Worm (Caenorhabditis elegans) whole organism, late embryonic: ENCODE data around the gene dmsr-6.

Experiments
- F13H6.1 ChIP-seq: sonication (generic microtip); optimal IDR thresholded peaks from 2 replicates; lab custom pipeline; 2016; ENCODE audit warnings: missing genetic modification characterization, missing compliant biosample characterization
- K02D7.2 ChIP-seq: sonication (generic microtip); optimal IDR thresholded peaks from 2 replicates; lab custom pipeline; 2017; ENCODE audit warnings: mild to moderate bottlenecking, missing genetic modification characterization, missing compliant biosample characterization
- ahr-1 ChIP-seq: sonication (generic microtip); optimal IDR thresholded peaks from 2 replicates; lab custom pipeline; 2016; ENCODE audit warnings: missing genetic modification characterization, missing compliant biosample characterization
- ceh-18 ChIP-seq: sonication (generic microtip); optimal IDR thresholded peaks from 2 replicates; lab custom pipeline; 2016; ENCODE audit warnings: missing genetic modification characterization, missing compliant biosample characterization
- ceh-19 ChIP-seq: fragments of 200-800 bp; sonication (Bioruptor generic); optimal IDR thresholded peaks from 2 replicates; lab custom pipeline; 2018; ENCODE audit warnings: mild to moderate bottlenecking, missing genetic modification characterization, missing compliant biosample characterization
- ceh-2 ChIP-seq: sonication (generic microtip); optimal IDR thresholded peaks from 2 replicates; lab custom pipeline; 2016; ENCODE audit warnings: missing genotype, missing genetic modification characterization, missing compliant biosample characterization
- ceh-30 ChIP-seq: fragments of 150-350 bp; optimal IDR thresholded peaks from 2 replicates; lab custom pipeline; 2014; ENCODE audit warnings: missing biosample characterization, missing genetic modification characterization
- ceh-31 ChIP-seq: sonication (generic microtip); optimal IDR thresholded peaks from 2 replicates; lab custom pipeline; 2016; ENCODE audit warnings: missing genetic modification characterization, missing compliant biosample characterization
- ceh-34 ChIP-seq: sonication (generic microtip); optimal IDR thresholded peaks from 2 replicates; lab custom pipeline; 2016; ENCODE audit warnings: mild to moderate bottlenecking, missing genetic modification characterization, missing compliant biosample characterization
- dve-1 ChIP-seq: sonication (generic microtip); optimal IDR thresholded peaks from 2 replicates; lab custom pipeline; 2017; ENCODE audit warnings: antibody characterized with exemption, mild to moderate bottlenecking, missing genetic modification characterization, missing compliant biosample characterization
- elt-2 ChIP-seq: sonication (generic microtip); optimal IDR thresholded peaks from 2 replicates; lab custom pipeline; 2016; ENCODE audit warnings: missing genetic modification reagents, missing genetic modification characterization, missing compliant biosample characterization
- fkh-10 ChIP-seq: fragments of 150-350 bp; optimal IDR thresholded peaks from 2 replicates; lab custom pipeline; 2014; ENCODE audit warnings: missing biosample characterization, missing genetic modification reagents, missing genetic modification characterization
- hlh-30 ChIP-seq: sonication (generic microtip); optimal IDR thresholded peaks from 2 replicates; lab custom pipeline; 2017; ENCODE audit warnings: antibody characterized with exemption, missing genetic modification characterization, missing compliant biosample characterization; ENCODE audit not compliant: insufficient read depth
- hlh-8 ChIP-seq: sonication (generic microtip); optimal IDR thresholded peaks from 2 replicates; lab custom pipeline; 2016; ENCODE audit warnings: missing genotype, missing genetic modification characterization, missing compliant biosample characterization
- lim-6 ChIP-seq: sonication (generic microtip); optimal IDR thresholded peaks from 2 replicates; lab custom pipeline; 2016; ENCODE audit warnings: missing genetic modification characterization, missing compliant biosample characterization
- madf-2 ChIP-seq: sonication (generic microtip); optimal IDR thresholded peaks from 2 replicates; lab custom pipeline; 2017; ENCODE audit warnings: missing genetic modification characterization, missing compliant biosample characterization
- mec-3 ChIP-seq: sonication (generic microtip); optimal IDR thresholded peaks from 2 replicates; lab custom pipeline; 2016; ENCODE audit warnings: borderline replicate concordance, missing genetic modification characterization, missing compliant biosample characterization
- nfya-1 ChIP-seq: sonication (generic microtip); optimal IDR thresholded peaks from 2 replicates; lab custom pipeline; 2017; ENCODE audit warnings: missing genetic modification characterization, mild to moderate bottlenecking, missing compliant biosample characterization, antibody characterized with exemption, moderate library complexity
- nhr-11 ChIP-seq: fragments of 150-350 bp; optimal IDR thresholded peaks from 2 replicates; lab custom pipeline; 2014; ENCODE audit warnings: missing biosample characterization, missing genetic modification characterization
- odd-2 ChIP-seq: sonication (generic microtip); optimal IDR thresholded peaks from 2 replicates; lab custom pipeline; 2017; ENCODE audit warnings: antibody characterized with exemption, mild to moderate bottlenecking, missing genetic modification characterization, missing compliant biosample characterization
- pag-3 ChIP-seq: sonication (generic microtip); optimal IDR thresholded peaks from 2 replicates; lab custom pipeline; 2016; ENCODE audit warnings: missing compliant biosample characterization, missing genetic modification characterization, borderline replicate concordance
- pat-9 ChIP-seq: fragments of 200-800 bp; sonication (Bioruptor generic); optimal IDR thresholded peaks from 2 replicates; lab custom pipeline; 2018; ENCODE audit warnings: mild to moderate bottlenecking, missing genetic modification characterization, moderate library complexity, missing compliant biosample characterization
- pha-4 ChIP-seq: fragments of 150-350 bp; optimal IDR thresholded peaks from 2 replicates; lab custom pipeline; 2018; ENCODE audit warnings: missing biosample characterization, missing genetic modification reagents, missing genetic modification characterization
- pros-1 ChIP-seq: fragments of 150-350 bp; optimal IDR thresholded peaks from 2 replicates; lab custom pipeline; 2014; ENCODE audit warnings: missing biosample characterization, missing genetic modification reagents, missing genetic modification characterization
- rnt-1 ChIP-seq: sonication (generic microtip); optimal IDR thresholded peaks from 2 replicates; lab custom pipeline; 2016; ENCODE audit warnings: missing genetic modification characterization, missing compliant biosample characterization
- sox-2 ChIP-seq: fragments of 200-800 bp; sonication (Bioruptor generic); IDR thresholded peaks from 2 replicates; pipeline ENCODE4 v1.3.6; 2022; ENCODE audit warnings: missing genetic modification reagents, missing genetic modification characterization, missing compliant biosample characterization
- sox-4 ChIP-seq: sonication (generic microtip); optimal IDR thresholded peaks from 2 replicates; lab custom pipeline; 2017; ENCODE audit warnings: mild to moderate bottlenecking, missing genetic modification characterization, inconsistent platforms, missing compliant biosample characterization
- syd-9 ChIP-seq: sonication (generic microtip); optimal IDR thresholded peaks from 2 replicates; lab custom pipeline; 2016; ENCODE audit warnings: mild to moderate bottlenecking, missing genetic modification characterization, moderate library complexity, missing compliant biosample characterization
- tbx-2 ChIP-seq: sonication (generic microtip); optimal IDR thresholded peaks from 2 replicates; lab custom pipeline; 2016; ENCODE audit warnings: missing genetic modification characterization, missing compliant biosample characterization
- tbx-7 ChIP-seq: sonication (generic microtip); optimal IDR thresholded peaks from 2 replicates; lab custom pipeline; 2016; ENCODE audit warnings: missing genotype, missing genetic modification characterization, missing compliant biosample characterization
- unc-55 ChIP-seq: sonication (generic microtip); optimal IDR thresholded peaks from 2 replicates; lab custom pipeline; 2017; ENCODE audit warnings: missing biosample characterization, missing genetic modification reagents, missing genetic modification characterization
- zip-5 ChIP-seq: sonication (generic microtip); optimal IDR thresholded peaks from 2 replicates; lab custom pipeline; 2016; ENCODE audit warnings: missing genetic modification characterization, missing compliant biosample characterization

The dmsr-6 gene

DNA sequence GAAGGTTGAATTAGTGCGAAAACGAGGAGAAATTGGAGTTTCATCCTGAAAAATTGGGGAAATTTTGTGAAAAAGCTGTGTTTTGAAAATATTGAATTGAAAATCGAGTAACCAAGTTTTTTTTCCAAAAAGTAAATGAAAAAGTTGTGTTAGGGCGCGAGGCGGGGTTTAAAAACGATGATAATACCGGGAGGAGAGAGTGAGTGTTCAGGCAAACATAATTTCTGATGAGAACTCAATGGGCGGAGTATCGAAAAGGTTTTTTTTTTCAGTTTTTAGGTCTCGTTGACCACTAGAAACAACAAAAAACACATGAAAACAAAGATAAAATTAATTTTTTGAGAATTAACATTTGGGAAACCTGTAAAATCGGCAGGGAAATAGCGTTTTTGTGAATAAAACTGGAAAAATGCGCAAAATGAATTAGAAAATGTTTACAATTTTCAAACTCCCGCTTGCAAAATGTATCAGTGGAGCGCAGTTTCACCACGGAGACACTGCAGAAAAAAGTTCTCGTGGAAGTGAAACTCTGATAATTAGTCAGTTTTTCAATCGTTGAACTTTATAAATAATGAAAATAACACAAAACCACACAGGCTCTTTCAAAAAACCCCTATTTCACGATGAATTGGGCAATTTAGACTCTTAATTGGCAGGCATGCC lies 24.3 kb downstream of the dmsr-6 start, which contains the start of gene C13B4.1 (continued):
- TF ChIP-seq pha-4 (tag; lab: Kevin White, UChicago) = no peak
- no peak for TF ChIP-seq ceh-19 (GFP tag; lab: Kevin White, UChicago)
- no peak for TF ChIP-seq dve-1 (tag; lab: Kevin White, UChicago)
- no peak for TF ChIP-seq ceh-18 (tag; lab: Kevin White, UChicago)
- no peak for TF ChIP-seq unc-55 (GFP tag; lab: Kevin White, UChicago)
- no peak for TF ChIP-seq rnt-1 (tag; lab: Kevin White, UChicago)
- TF ChIP-seq F13H6.1 (tag; lab: Kevin White, UChicago) = no peak
- peak; percentile 9 for TF ChIP-seq zip-5
- no peak for TF ChIP-seq ceh-2 (tag; lab: Kevin White, UChicago)
- TF ChIP-seq mec-3 = no peak
- TF ChIP-seq tbx-7 (tag; lab: Kevin White, UChicago) = no peak
- no peak for TF ChIP-seq K02D7.2

DNA sequence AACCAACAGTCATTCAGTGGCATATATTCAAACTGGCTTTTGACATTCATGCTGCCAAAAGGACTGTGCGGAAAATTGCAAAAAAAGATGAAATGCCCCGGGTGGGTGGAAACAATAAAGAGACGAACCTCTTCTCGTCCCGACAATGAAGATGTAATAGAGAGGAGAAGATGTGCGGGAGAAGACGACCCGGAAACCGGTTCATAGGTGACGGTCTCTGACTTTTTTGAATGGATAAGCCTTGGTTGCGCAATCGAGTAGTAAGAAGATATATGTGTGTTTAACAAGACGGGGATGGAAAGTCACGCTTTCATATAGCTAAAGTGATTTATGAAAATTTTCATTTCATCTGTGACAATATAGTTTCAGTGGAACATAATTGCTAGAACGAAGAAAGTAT lies 25.3 kb downstream of the dmsr-6 start:
- no peak for TF ChIP-seq F13H6.1 (tag; lab: Kevin White, UChicago)
- no peak for TF ChIP-seq hlh-30 (tag; lab: Kevin White, UChicago)
- no peak for TF ChIP-seq lim-6
- no peak for TF ChIP-seq hlh-8 (tag; lab: Kevin White, UChicago)
- TF ChIP-seq tbx-2 (tag; lab: Kevin White, UChicago) = no peak
- TF ChIP-seq elt-2 (tag; lab: Kevin White, UChicago) = no peak
- TF ChIP-seq, all 69 proteins: peak for 0

- no peak for TF ChIP-seq pros-1
- TF ChIP-seq tbx-7 (tag; lab: Kevin White, UChicago) = no peak
- TF ChIP-seq odd-2 (tag; lab: Kevin White, UChicago) = no peak
These were observed 28.4 kb downstream of the dmsr-6 start for ce11 chrII:14483813-14484212.

DNA sequence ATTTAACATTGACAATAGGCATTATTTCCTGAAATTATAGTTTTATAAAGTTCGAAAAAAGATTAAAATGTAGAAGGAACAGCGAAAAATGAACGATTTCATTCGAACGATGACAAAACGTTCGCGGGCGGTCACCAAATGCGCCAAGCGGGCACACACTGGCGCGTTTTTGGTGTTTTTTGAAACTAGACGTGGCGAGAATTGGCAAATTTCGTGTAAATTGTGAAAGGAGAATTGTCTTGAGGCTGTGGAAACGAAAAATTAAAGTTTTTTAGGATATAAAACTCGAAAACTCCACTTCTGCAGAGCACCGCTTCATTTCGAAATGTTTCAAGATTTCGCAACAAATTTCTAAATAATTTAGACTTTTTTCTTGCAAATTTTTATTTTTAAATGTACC lies 33.2 kb downstream of the dmsr-6 start, which contains the start of gene usp-14:
Gene usp-14 (minus strand): TSS at position 28 of the 400 bp plus-strand sequence.
- TF ChIP-seq pha-4 (tag; lab: Kevin White, UChicago) (no peak), mec-3 (no peak), unc-55 (GFP tag; lab: Kevin White, UChicago) (no peak), ahr-1 (tag; lab: Kevin White, UChicago) (no peak), syd-9 (tag; lab: Kevin White, UChicago) (no peak), madf-2 (tag; lab: Kevin White, UChicago) (no peak), sox-2 (GFP tag; lab: Robert Waterston, UW) (no peak), ceh-31 (tag; lab: Kevin White, UChicago) (peak; percentile 25)

DNA sequence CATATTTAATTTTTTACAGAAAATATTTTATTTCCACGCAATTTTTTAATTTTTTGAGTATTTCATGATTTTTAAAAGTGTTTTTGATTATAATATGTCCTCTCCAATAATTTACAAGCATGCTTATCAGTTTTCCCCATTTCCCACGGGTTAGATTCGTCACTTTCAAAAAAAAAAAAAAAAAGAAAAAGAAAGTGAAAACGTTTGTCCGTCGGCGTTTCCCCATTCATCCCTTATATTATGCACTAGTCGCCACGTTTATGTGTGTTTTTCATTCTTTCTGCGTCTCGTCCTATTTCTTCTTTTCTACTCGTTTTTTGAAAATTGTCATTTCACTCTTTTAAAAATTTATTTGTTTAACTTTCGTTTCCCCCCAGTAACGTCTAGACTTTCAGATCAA lies 34.0 kb downstream of the dmsr-6 start, which contains the start of gene vnut-1:
Gene vnut-1 (plus strand): TSS at position 396 of the 400 bp plus-strand sequence.
- TF ChIP-seq nfya-1 (tag; lab: Kevin White, UChicago) (peak; percentile 4), pat-9 (tag; lab: Kevin White, UChicago) (no peak)

DNA sequence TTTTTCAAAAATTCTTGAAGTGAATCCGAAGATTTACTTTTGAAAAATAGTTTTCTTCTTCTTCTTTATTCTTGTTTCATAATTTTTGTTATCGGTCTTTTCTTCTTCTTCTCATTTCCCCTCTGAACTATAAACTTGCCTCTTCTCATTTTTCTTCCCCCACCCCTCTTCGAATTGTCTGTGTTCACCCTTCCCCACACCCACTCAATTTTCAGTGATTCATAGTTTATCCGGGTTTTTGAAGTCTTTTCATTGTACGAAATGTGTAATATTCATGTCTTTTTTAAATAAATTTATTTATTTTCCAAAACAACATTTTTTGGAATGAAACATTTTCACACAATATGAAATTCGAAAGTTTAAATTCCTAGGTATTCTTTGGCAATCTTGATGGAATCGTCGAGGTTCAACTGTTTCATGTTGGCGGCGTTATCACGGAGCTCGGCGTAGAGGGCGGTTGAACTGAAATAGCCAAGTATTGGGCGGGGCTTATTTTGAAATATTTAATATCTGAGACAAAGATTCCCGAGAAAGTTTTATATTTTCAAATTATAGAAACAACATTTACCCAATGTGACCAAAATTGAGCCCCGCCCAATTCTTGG lies 37.3 kb downstream of the dmsr-6 start:
- no peak for TF ChIP-seq nhr-11 (tag; lab: Kevin White, UChicago)
- no peak for TF ChIP-seq nfya-1 (tag; lab: Kevin White, UChicago)
- no peak for TF ChIP-seq ceh-30 (tag; lab: Kevin White, UChicago)
- no peak for TF ChIP-seq ceh-34
- TF ChIP-seq fkh-10 (GFP tag; lab: Kevin White, UChicago) = no peak
- no peak for TF ChIP-seq pag-3 (tag; lab: Kevin White, UChicago)
- TF ChIP-seq sox-2 (GFP tag; lab: Robert Waterston, UW) = no peak
- TF ChIP-seq sox-4 (tag; lab: Kevin White, UChicago) = no peak
